Worm (Caenorhabditis elegans) whole organism, midembryonic: ENCODE results near the gene C29E4.17.
"Not testable (repeated sequence)": the region's sequence is repeated elsewhere in the genome, so short reads cannot be mapped to it uniquely, and the experiment has no call there.

Source experiments
- T22C8.4 ChIP-seq: fragments of 200-800 bp; sonication (Bioruptor generic); IDR thresholded peaks from 2 replicates; pipeline ENCODE4 v1.3.6; 2022; ENCODE audit warnings: missing genetic modification characterization, missing compliant biosample characterization
- cog-1 ChIP-seq: sonication (generic microtip); optimal IDR thresholded peaks from 2 replicates; lab custom pipeline; 2016; ENCODE audit warnings: missing genetic modification characterization, missing compliant biosample characterization
- flt-1 ChIP-seq: fragments of 200-800 bp; sonication (Bioruptor generic); IDR thresholded peaks from 2 replicates; pipeline ENCODE4 v1.3.6; 2022; ENCODE audit warnings: missing genetic modification characterization, missing compliant biosample characterization
- klf-2 ChIP-seq: fragments of 200-800 bp; sonication (Bioruptor generic); conservative IDR thresholded peaks from 2 replicates; pipeline ENCODE4 v1.3.6; 2022; ENCODE audit warnings: missing genetic modification reagents, missing genetic modification characterization, missing compliant biosample characterization
- med-1 ChIP-seq: sonication (generic microtip); optimal IDR thresholded peaks from 2 replicates; lab custom pipeline; 2017; ENCODE audit warnings: missing genetic modification characterization, mild to moderate bottlenecking, missing compliant biosample characterization, antibody characterized with exemption, missing genetic modification reagents; ENCODE audit not compliant: insufficient read depth
- ref-1 ChIP-seq: fragments of 200-800 bp; sonication (Bioruptor generic); conservative IDR thresholded peaks from 2 replicates; pipeline ENCODE4 v1.3.6; 2022; ENCODE audit warnings: missing genetic modification reagents, missing genetic modification characterization, missing compliant biosample characterization
- tab-1 ChIP-seq: fragments of 200-800 bp; sonication (Bioruptor generic); IDR thresholded peaks from 2 replicates; pipeline ENCODE4 v1.3.6; 2022; ENCODE audit warnings: missing genetic modification characterization, missing compliant biosample characterization
- ztf-23 ChIP-seq: fragments of 200-800 bp; sonication (Bioruptor generic); IDR thresholded peaks from 2 replicates; pipeline ENCODE4 v1.3.6; 2022; ENCODE audit warnings: missing genetic modification reagents, missing genetic modification characterization, missing compliant biosample characterization
- ztf-29 ChIP-seq: fragments of 200-800 bp; sonication (Bioruptor generic); IDR thresholded peaks from 2 replicates; pipeline ENCODE4 v1.3.6; 2022; ENCODE audit warnings: missing genetic modification reagents, missing genetic modification characterization, missing compliant biosample characterization

C29E4.17 gene

ce11 chrIII:7956965-7957364 is 34.7 kb downstream of the C29E4.17 start, which contains the start of gene C29E4.9:
C29E4.9 (minus strand) TSS chrIII:7957065.
- TF ChIP-seq ref-1 (no peak), ztf-23 (GFP tag; lab: Robert Waterston, UW) (no peak), T22C8.4 (no peak), tab-1 (GFP tag; lab: Robert Waterston, UW) (no peak), ztf-29 (GFP tag; lab: Robert Waterston, UW) (no peak), cog-1 (tag; lab: Kevin White, UChicago) (no peak), klf-2 (GFP tag; lab: Robert Waterston, UW) (no peak), med-1 (no peak), flt-1 (GFP tag; lab: Robert Waterston, UW) (no peak)

- TF ChIP-seq cog-1 (tag; lab: Kevin White, UChicago), result peak; percentile 24
- no peak for TF ChIP-seq ref-1
These were observed 35.8 kb downstream of the C29E4.17 start, which contains the start of gene C29E4.11 for ce11 chrIII:7958085-7958484. C29E4.11 (minus strand) TSS chrIII:7958114.

DNA sequence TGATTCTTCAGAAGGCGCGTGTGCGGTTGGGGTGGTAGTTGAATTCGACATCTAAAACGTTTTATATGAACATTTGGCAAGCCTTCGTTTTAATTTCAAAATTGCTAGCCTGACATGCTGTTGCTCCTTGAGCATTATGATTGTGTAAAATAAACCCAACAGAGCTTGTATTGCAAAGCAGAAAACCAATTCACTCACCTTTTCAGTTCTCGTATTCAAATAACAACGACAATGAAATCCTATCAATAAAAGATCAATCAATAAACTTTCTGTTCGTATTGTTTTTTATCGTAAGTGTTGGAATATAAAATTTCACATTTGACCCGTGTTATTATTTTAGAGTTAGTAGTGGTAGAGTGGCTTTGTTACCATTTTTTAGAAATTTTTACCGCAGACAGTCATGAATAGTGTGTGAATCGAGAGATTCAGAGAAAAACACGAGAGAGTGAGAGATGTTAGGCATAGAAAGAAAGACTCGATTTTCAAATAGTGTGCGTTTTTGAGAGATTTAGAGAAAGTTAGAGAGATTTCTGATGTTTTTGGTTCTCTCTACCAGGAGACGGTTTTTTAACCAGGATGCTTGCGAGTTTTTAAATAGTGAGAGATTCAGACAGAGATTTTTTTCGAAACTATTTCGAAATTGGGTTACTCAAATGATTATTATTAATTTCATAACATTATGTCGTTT is 36.8 kb downstream of the C29E4.17 start, which contains the start of gene F54H12.10:
Gene F54H12.10 (minus strand): TSS at position 51 of the 688 bp plus-strand sequence.
- not testable (repeated sequence) for TF ChIP-seq ref-1; flt-1 (GFP tag; lab: Robert Waterston, UW); ztf-23 (GFP tag; lab: Robert Waterston, UW)

- TF ChIP-seq ref-1, med-1, T22C8.4: not testable (repeated sequence)
These were observed 40.3 kb downstream of the C29E4.17 start, which contains the start of gene F54H12.4 for ce11 chrIII:7962641-7963040. F54H12.4 (minus strand) TSS chrIII:7962741.

DNA sequence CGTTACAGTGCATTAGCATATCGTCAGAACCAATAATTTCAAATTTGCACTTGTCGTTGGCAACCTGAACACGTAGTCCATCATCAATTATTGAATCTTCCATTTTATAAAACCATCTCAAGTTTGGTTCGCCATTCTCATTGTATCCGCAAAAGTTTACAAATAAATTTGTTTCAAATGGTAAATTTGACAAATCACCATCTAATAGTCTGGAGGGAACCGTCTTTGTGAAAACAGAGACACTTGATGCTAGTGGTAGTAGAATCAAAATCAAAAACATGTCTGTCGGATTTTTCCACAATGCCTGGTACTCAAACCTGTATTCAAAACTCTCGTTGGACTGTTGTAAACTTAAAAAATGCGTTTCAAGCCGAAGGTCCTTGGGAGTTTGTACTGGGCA is 42.0 kb downstream of the C29E4.17 start, which contains the start of gene F54H12.2:
Gene F54H12.2 (plus strand): TSS at position 301 of the 400 bp plus-strand sequence.
- TF ChIP-seq cog-1 (tag; lab: Kevin White, UChicago); ztf-29 (GFP tag; lab: Robert Waterston, UW); tab-1 (GFP tag; lab: Robert Waterston, UW): not testable (repeated sequence)

DNA sequence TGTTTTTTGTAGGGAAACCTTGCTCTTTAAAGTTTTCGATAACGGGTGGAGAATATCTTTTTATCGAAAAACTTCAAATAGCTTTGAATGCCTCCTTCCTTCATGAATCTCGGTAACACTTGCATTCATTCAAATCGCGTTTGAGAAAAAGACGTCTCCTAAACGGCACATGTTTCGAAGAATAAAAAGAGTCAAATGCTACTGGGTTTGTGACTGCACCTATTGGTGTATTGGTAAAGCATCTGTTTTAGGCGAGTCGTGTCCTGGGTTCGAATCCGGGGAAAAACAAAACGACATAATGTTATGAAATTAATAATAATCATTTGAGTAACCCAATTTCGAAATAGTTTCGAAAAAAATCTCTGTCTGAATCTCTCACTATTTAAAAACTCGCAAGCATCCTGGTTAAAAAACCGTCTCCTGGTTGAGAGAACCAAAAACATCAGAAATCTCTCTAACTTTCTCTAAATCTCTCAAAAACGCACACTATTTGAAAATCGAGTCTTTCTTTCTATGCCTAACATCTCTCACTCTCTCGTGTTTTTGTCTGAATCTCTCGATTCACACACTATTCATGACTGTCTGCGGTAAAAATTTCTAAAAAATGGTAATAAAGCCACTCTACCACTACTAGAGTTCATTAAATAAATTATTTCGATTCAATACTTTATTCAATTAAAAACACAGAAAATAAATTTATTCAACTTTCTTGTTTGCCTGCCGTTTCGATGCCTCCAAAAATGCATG is 43.8 kb downstream of the C29E4.17 start:
- 0 out of 2 replicates have a peak, but pooled peaks have one; percentile 53 for TF ChIP-seq flt-1 (GFP tag; lab: Robert Waterston, UW)

ce11 chrIII:7969121-7969520 is 46.8 kb downstream of the C29E4.17 start, which contains the start of the genes F54H12.8 and F54H12.7:
F54H12.8 (minus strand) TSS chrIII:7969221.
F54H12.7 (plus strand) TSS chrIII:7969349.
- no peak for TF ChIP-seq ztf-23 (GFP tag; lab: Robert Waterston, UW)
- no peak for TF ChIP-seq flt-1 (GFP tag; lab: Robert Waterston, UW)
- no peak for TF ChIP-seq ref-1
- no peak for TF ChIP-seq tab-1 (GFP tag; lab: Robert Waterston, UW)
- TF ChIP-seq cog-1 (tag; lab: Kevin White, UChicago), result no peak
- no peak for TF ChIP-seq med-1
- TF ChIP-seq T22C8.4, result no peak
- no peak for TF ChIP-seq ztf-29 (GFP tag; lab: Robert Waterston, UW)
- no peak for TF ChIP-seq klf-2 (GFP tag; lab: Robert Waterston, UW)

- no peak for TF ChIP-seq klf-2 (GFP tag; lab: Robert Waterston, UW)
- TF ChIP-seq flt-1 (GFP tag; lab: Robert Waterston, UW), result no peak
- TF ChIP-seq ztf-23 (GFP tag; lab: Robert Waterston, UW), result no peak
- TF ChIP-seq T22C8.4, result no peak
- TF ChIP-seq tab-1 (GFP tag; lab: Robert Waterston, UW), result no peak
- TF ChIP-seq med-1, result no peak
- no peak for TF ChIP-seq ztf-29 (GFP tag; lab: Robert Waterston, UW)
- TF ChIP-seq ref-1, result no peak
These were observed 49.8 kb downstream of the C29E4.17 start, which contains the start of gene F54H12.5 for ce11 chrIII:7972061-7972460. F54H12.5 (minus strand) TSS chrIII:7972161.
